Worm (Caenorhabditis elegans) whole organism, young adult: ENCODE data around the gene abcf-3.

Experiments
- B0336.3 ChIP-seq: fragments of 200-800 bp; sonication (Bioruptor generic); IDR thresholded peaks from 2 replicates; pipeline ENCODE4 v1.3.6; 2022; ENCODE audit warnings: missing genetic modification characterization, missing compliant biosample characterization
- F23B12.7 ChIP-seq: sonication (generic microtip); optimal IDR thresholded peaks from 2 replicates; lab custom pipeline; 2017; ENCODE audit warnings: missing genetic modification characterization, mild to moderate bottlenecking, missing compliant biosample characterization, antibody characterized with exemption, moderate library complexity; ENCODE audit not compliant: insufficient read depth
- F33H1.4 ChIP-seq: fragments of 200-800 bp; sonication (Bioruptor generic); IDR thresholded peaks from 2 replicates; pipeline ENCODE4 v1.3.6; 2022; ENCODE audit warnings: missing genetic modification reagents, missing genetic modification characterization, missing compliant biosample characterization
- K11D2.4 ChIP-seq: fragments of 200-800 bp; sonication (Bioruptor generic); IDR thresholded peaks from 2 replicates; pipeline ENCODE4 v1.3.6; 2022; ENCODE audit warnings: missing genetic modification reagents, missing genetic modification characterization, missing compliant biosample characterization
- T26A5.8 ChIP-seq: sonication (generic microtip); optimal IDR thresholded peaks from 2 replicates; lab custom pipeline; 2016; ENCODE audit warnings: missing genetic modification characterization, missing compliant biosample characterization
- Y67H2A.10 ChIP-seq: fragments of 200-800 bp; sonication (Bioruptor generic); conservative IDR thresholded peaks from 2 replicates; pipeline ENCODE4 v1.3.6; 2022; ENCODE audit warnings: missing genetic modification reagents, missing genetic modification characterization, missing compliant biosample characterization
- Y79H2A.3 ChIP-seq: fragments of 200-800 bp; sonication (Bioruptor generic); conservative IDR thresholded peaks from 2 replicates; pipeline ENCODE4 v1.3.6; 2022; ENCODE audit warnings: missing genetic modification reagents, missing genetic modification characterization, missing compliant biosample characterization
- athp-1 ChIP-seq: sonication (generic microtip); optimal IDR thresholded peaks from 2 replicates; lab custom pipeline; 2017; ENCODE audit warnings: mild to moderate bottlenecking, missing genetic modification characterization, missing compliant biosample characterization
- attf-3 ChIP-seq: fragments of 200-800 bp; sonication (Bioruptor generic); conservative IDR thresholded peaks from 2 replicates; pipeline ENCODE4 v1.3.6; 2022; ENCODE audit warnings: missing genetic modification reagents, missing genetic modification characterization, missing compliant biosample characterization
- attf-5 ChIP-seq: fragments of 200-800 bp; sonication (Bioruptor generic); optimal IDR thresholded peaks from 2 replicates; lab custom pipeline; 2018; ENCODE audit warnings: mild to moderate bottlenecking, missing genetic modification characterization, missing compliant biosample characterization
- attf-6 ChIP-seq: fragments of 200-800 bp; sonication (Bioruptor generic); IDR thresholded peaks from 2 replicates; pipeline ENCODE4 v1.3.6; 2022; ENCODE audit warnings: missing genetic modification reagents, missing genetic modification characterization, missing compliant biosample characterization
- bed-2 ChIP-seq: fragments of 200-800 bp; sonication (Bioruptor generic); IDR thresholded peaks from 2 replicates; pipeline ENCODE4 v1.3.6; 2022; ENCODE audit warnings: missing genetic modification reagents, missing genetic modification characterization, missing compliant biosample characterization
- cebp-1 ChIP-seq, 2 experiments: fragments of 200-800 bp in 1 of 2; sonication (Bioruptor generic) in 1 of 2; sonication (generic microtip) in 1 of 2; IDR thresholded peaks in 1 of 2; optimal IDR thresholded peaks in 1 of 2; 2 replicates each; pipeline versions ENCODE4 v1.3.6 to Lab custom; 2017 to 2022; ENCODE audit warnings: missing compliant biosample characterization in 2 of 2, missing genetic modification characterization in 2 of 2, mild to moderate bottlenecking in 1 of 2, missing genetic modification reagents in 1 of 2, moderate library complexity in 1 of 2
- cebp-2 ChIP-seq: fragments of 200-800 bp; sonication (Bioruptor generic); IDR thresholded peaks from 2 replicates; pipeline ENCODE4 v1.3.6; 2022; ENCODE audit warnings: missing genetic modification characterization, missing compliant biosample characterization
- ceh-58 ChIP-seq: fragments of 200-800 bp; sonication (Bioruptor generic); IDR thresholded peaks from 2 replicates; pipeline ENCODE4 v1.3.6; 2022; ENCODE audit warnings: missing genetic modification characterization, missing compliant biosample characterization
- ceh-79 ChIP-seq: sonication (generic microtip); optimal IDR thresholded peaks from 2 replicates; lab custom pipeline; 2017; ENCODE audit warnings: mild to moderate bottlenecking, missing genetic modification characterization, missing compliant biosample characterization
- die-1 ChIP-seq: sonication (generic microtip); optimal IDR thresholded peaks from 2 replicates; lab custom pipeline; 2016; ENCODE audit warnings: missing genotype, mild to moderate bottlenecking, missing genetic modification characterization, missing compliant biosample characterization
- dox-1 ChIP-seq: fragments of 200-800 bp; sonication (Bioruptor generic); IDR thresholded peaks from 2 replicates; pipeline ENCODE4 v1.3.6; 2022; ENCODE audit warnings: missing genetic modification reagents, missing genetic modification characterization, missing compliant biosample characterization
- dpff-1 ChIP-seq: sonication (generic microtip); optimal IDR thresholded peaks from 2 replicates; lab custom pipeline; 2017; ENCODE audit warnings: mild to moderate bottlenecking, missing genetic modification characterization, missing compliant biosample characterization
- efl-1 ChIP-seq: fragments of 150-350 bp; optimal IDR thresholded peaks from 2 replicates; lab custom pipeline; 2014; ENCODE audit warnings: missing biosample characterization, missing genetic modification reagents, missing genetic modification characterization
- egl-44 ChIP-seq: fragments of 200-800 bp; sonication (Bioruptor generic); IDR thresholded peaks from 2 replicates; pipeline ENCODE4 v1.3.6; 2022; ENCODE audit warnings: missing genetic modification reagents, missing genetic modification characterization, missing compliant biosample characterization
- him-1 ChIP-seq: sonication (generic microtip); optimal IDR thresholded peaks from 2 replicates; lab custom pipeline; 2016; ENCODE audit warnings: missing genotype, missing genetic modification reagents, missing genetic modification characterization, missing compliant biosample characterization
- hlh-26 ChIP-seq: fragments of 200-800 bp; sonication (Bioruptor generic); conservative IDR thresholded peaks from 2 replicates; pipeline ENCODE4 v1.3.6; 2022; ENCODE audit warnings: missing genetic modification reagents, missing genetic modification characterization, missing compliant biosample characterization
- hmg-1.2 ChIP-seq: fragments of 200-800 bp; sonication (Bioruptor generic); IDR thresholded peaks from 2 replicates; pipeline ENCODE4 v1.3.6; 2022; ENCODE audit warnings: missing genetic modification reagents, missing genetic modification characterization, missing compliant biosample characterization
- hrde-1 ChIP-seq: sonication (generic microtip); optimal IDR thresholded peaks from 2 replicates; lab custom pipeline; 2016; ENCODE audit warnings: missing genetic modification characterization, mild to moderate bottlenecking, missing compliant biosample characterization, moderate library complexity, missing genotype, missing genetic modification reagents, borderline replicate concordance
- lin-35 ChIP-seq, 3 experiments: fragments of 150-350 bp in 2 of 3; sonication (generic microtip) in 1 of 3; optimal IDR thresholded peaks; 2 replicates each; lab custom pipeline; 2014 to 2018; ENCODE audit warnings: missing biosample characterization in 3 of 3, missing genetic modification characterization in 3 of 3, missing genetic modification reagents in 3 of 3
- lin-54 ChIP-seq: fragments of 200-800 bp; sonication (Bioruptor generic); optimal IDR thresholded peaks from 2 replicates; lab custom pipeline; 2018; ENCODE audit warnings: mild to moderate bottlenecking, missing genetic modification characterization, missing compliant biosample characterization
- lsl-1 ChIP-seq: fragments of 200-800 bp; sonication (Bioruptor generic); optimal IDR thresholded peaks from 2 replicates; lab custom pipeline; 2018; ENCODE audit warnings: mild to moderate bottlenecking, missing genetic modification characterization, moderate library complexity, missing compliant biosample characterization
- madf-6 ChIP-seq: fragments of 200-800 bp; sonication (Bioruptor generic); IDR thresholded peaks from 2 replicates; pipeline ENCODE4 v1.3.6; 2022; ENCODE audit warnings: missing genetic modification reagents, missing genetic modification characterization, missing compliant biosample characterization
- mxl-1 ChIP-seq: sonication (generic microtip); optimal IDR thresholded peaks from 2 replicates; lab custom pipeline; 2016; ENCODE audit warnings: missing genetic modification characterization, missing compliant biosample characterization
- nhr-179 ChIP-seq: sonication (generic microtip); optimal IDR thresholded peaks from 2 replicates; lab custom pipeline; 2016; ENCODE audit warnings: mild to moderate bottlenecking, missing genetic modification characterization, missing compliant biosample characterization
- nhr-80 ChIP-seq: sonication (generic microtip); optimal IDR thresholded peaks from 2 replicates; lab custom pipeline; 2016; ENCODE audit warnings: missing genetic modification characterization, missing compliant biosample characterization
- rcor-1 ChIP-seq: fragments of 200-800 bp; sonication (Bioruptor generic); IDR thresholded peaks from 2 replicates; pipeline ENCODE4 v1.3.6; 2022; ENCODE audit warnings: missing genetic modification reagents, missing genetic modification characterization, missing compliant biosample characterization
- rec-8 ChIP-seq, 2 experiments: sonication (generic microtip); optimal IDR thresholded peaks; 2 replicates each; lab custom pipeline; 2016; ENCODE audit warnings: mild to moderate bottlenecking in 2 of 2, missing genetic modification characterization in 2 of 2, missing genetic modification reagents in 2 of 2, missing genotype in 2 of 2, missing biosample characterization in 1 of 2, missing compliant biosample characterization in 1 of 2, moderate library complexity in 1 of 2
- rpc-1 ChIP-seq, 2 experiments: fragments of 150-350 bp in 1 of 2; sonication (generic microtip) in 1 of 2; optimal IDR thresholded peaks; 2 replicates each; lab custom pipeline; 2014 to 2018; ENCODE audit warnings: missing biosample characterization in 1 of 2, missing genetic modification characterization in 1 of 2, missing genetic modification reagents in 1 of 2, missing genotype in 1 of 2
- snpc-3.4 ChIP-seq: sonication (generic microtip); optimal IDR thresholded peaks from 2 replicates; lab custom pipeline; 2017; ENCODE audit warnings: missing genetic modification characterization, mild to moderate bottlenecking, missing compliant biosample characterization, antibody characterized with exemption, moderate library complexity, missing genotype, missing genetic modification reagents
- snpc-4 ChIP-seq, 5 experiments: fragments of 150-350 bp in 1 of 5; sonication (generic microtip) in 4 of 5; optimal IDR thresholded peaks; 2 replicates each; lab custom pipeline; 2014 to 2018; ENCODE audit warnings: missing genetic modification characterization in 5 of 5, missing biosample characterization in 3 of 5, antibody characterized with exemption in 2 of 5, mild to moderate bottlenecking in 2 of 5, missing compliant biosample characterization in 2 of 5, missing genotype in 2 of 5, moderate library complexity in 2 of 5, missing genetic modification reagents in 1 of 5
- sptf-2 ChIP-seq: fragments of 200-800 bp; sonication (Bioruptor generic); optimal IDR thresholded peaks from 2 replicates; lab custom pipeline; 2018; ENCODE audit warnings: mild to moderate bottlenecking, missing genetic modification characterization, missing compliant biosample characterization
- unc-62 ChIP-seq: fragments of 150-350 bp; optimal IDR thresholded peaks from 2 replicates; lab custom pipeline; 2014; ENCODE audit warnings: missing biosample characterization, missing genetic modification reagents, missing genetic modification characterization
- xnd-1 ChIP-seq: sonication (generic microtip); optimal IDR thresholded peaks from 2 replicates; lab custom pipeline; 2016; ENCODE audit warnings: missing genotype, missing genetic modification reagents, missing genetic modification characterization, missing compliant biosample characterization
- zim-3 ChIP-seq: sonication (generic microtip); optimal IDR thresholded peaks from 2 replicates; lab custom pipeline; 2017; ENCODE audit warnings: mild to moderate bottlenecking, missing genetic modification characterization, moderate library complexity, missing compliant biosample characterization
- ztf-28 ChIP-seq: fragments of 200-800 bp; sonication (Bioruptor generic); IDR thresholded peaks from 2 replicates; pipeline ENCODE4 v1.3.6; 2022; ENCODE audit warnings: missing genetic modification reagents, missing genetic modification characterization, missing compliant biosample characterization
- ztf-6 ChIP-seq: fragments of 200-800 bp; sonication (Bioruptor generic); IDR thresholded peaks from 2 replicates; pipeline ENCODE4 v1.3.6; 2022; ENCODE audit warnings: missing genetic modification reagents, missing genetic modification characterization, missing compliant biosample characterization

The abcf-3 gene

ce11 chrIII:6202440-6202839 lies 29.2 kb downstream of the abcf-3 start (continued):
- no peak for TF ChIP-seq snpc-4 (GFP tag; optimal IDR thresholded peaks at IDR 0.05; lab: Kevin White, UChicago)
- TF ChIP-seq snpc-4 (tag; optimal IDR thresholded peaks at IDR 0.05; lab: Kevin White, UChicago): peak in 2 of 4 experiments; percentile 4 to 32
- TF ChIP-seq rpc-1 (optimal IDR thresholded peaks at IDR 0.05; lab: Kevin White, UChicago): no peak
- TF ChIP-seq rpc-1 (tag; optimal IDR thresholded peaks at IDR 0.05; lab: Kevin White, UChicago): no peak
- TF ChIP-seq hmg-1.2: peak; percentile 34
- TF ChIP-seq athp-1 (tag; lab: Kevin White, UChicago): peak; percentile 40
- peak; percentile 85 for TF ChIP-seq Y79H2A.3 (GFP tag; lab: Robert Waterston, UW)
- peak; percentile 68; the same call in 1 of the 2 replicates for TF ChIP-seq attf-6
- TF ChIP-seq efl-1: peak; percentile 9
- peak; percentile 46 for TF ChIP-seq lin-54 (GFP tag; lab: Kevin White, UChicago)
- peak; percentile 49 for TF ChIP-seq lsl-1
- peak; percentile 50 for TF ChIP-seq madf-6 (GFP tag; lab: Robert Waterston, UW)
- TF ChIP-seq rec-8 (tag; optimal IDR thresholded peaks at IDR 0.05; lab: Kevin White, UChicago): no peak
- no peak for TF ChIP-seq bed-2 (GFP tag; lab: Robert Waterston, UW)
- no peak for TF ChIP-seq unc-62 (GFP tag; lab: Kevin White, UChicago)
- TF ChIP-seq ztf-28 (GFP tag; lab: Robert Waterston, UW): no peak
- 0 out of 2 replicates have a peak, but pooled peaks have one; percentile 29 for TF ChIP-seq ceh-58 (GFP tag; lab: Robert Waterston, UW)
- TF ChIP-seq attf-3 (GFP tag; lab: Robert Waterston, UW): 0 out of 2 replicates have a peak, but pooled peaks have one; percentile 7
- TF ChIP-seq rcor-1: no peak
- no peak for TF ChIP-seq cebp-1 (GFP tag; IDR thresholded peaks at IDR 0.05; lab: Robert Waterston, UW)
- peak; percentile 8 for TF ChIP-seq cebp-1 (tag; optimal IDR thresholded peaks at IDR 0.05; lab: Kevin White, UChicago)
- TF ChIP-seq B0336.3 (GFP tag; lab: Robert Waterston, UW): peak; percentile 73

ce11 chrIII:6206161-6206853 lies 33.1 kb downstream of the abcf-3 start, which contains the start of the genes sna-3 and rps-3:
sna-3 (minus strand) TSS chrIII:6206211.
rps-3 (plus strand) TSS chrIII:6206803.
- TF ChIP-seq ztf-6 (no peak), hlh-26 (GFP tag; lab: Robert Waterston, UW) (no peak), ceh-79 (no peak), snpc-3.4 (tag; lab: Kevin White, UChicago) (peak; percentile 64), lin-35 (GFP tag; optimal IDR thresholded peaks at IDR 0.05; lab: Kevin White, UChicago) (peak in 1 of 3 experiments; percentile 58), egl-44 (GFP tag; lab: Robert Waterston, UW) (no peak), mxl-1 (tag; lab: Kevin White, UChicago) (no peak), cebp-2 (GFP tag; lab: Robert Waterston, UW) (no peak), Y67H2A.10 (GFP tag; lab: Robert Waterston, UW) (no peak), attf-5 (GFP tag; lab: Kevin White, UChicago) (peak; percentile 83), nhr-179 (tag; lab: Kevin White, UChicago) (no peak), hmg-1.2 (peak; percentile 86), die-1 (tag; lab: Kevin White, UChicago) (no peak), efl-1 (peak; percentile 48), sptf-2 (GFP tag; lab: Kevin White, UChicago) (no peak), K11D2.4 (GFP tag; lab: Robert Waterston, UW) (no peak), unc-62 (GFP tag; lab: Kevin White, UChicago) (peak; percentile 14), Y79H2A.3 (GFP tag; lab: Robert Waterston, UW) (no peak), dox-1 (GFP tag; lab: Robert Waterston, UW) (0 out of 2 replicates have a peak, but pooled peaks have one; percentile 18), madf-6 (GFP tag; lab: Robert Waterston, UW) (peak; percentile 58), T26A5.8 (tag; lab: Kevin White, UChicago) (no peak), F33H1.4 (peak; percentile 93), dpff-1 (tag; lab: Kevin White, UChicago) (no peak), him-1 (tag; lab: Kevin White, UChicago) (no peak), F23B12.7 (tag; lab: Kevin White, UChicago) (peak; percentile 96), cebp-1 (GFP tag; IDR thresholded peaks at IDR 0.05; lab: Robert Waterston, UW) (0 out of 2 replicates have a peak, but pooled peaks have one; percentile 13), cebp-1 (tag; optimal IDR thresholded peaks at IDR 0.05; lab: Kevin White, UChicago) (peak; percentile 62), hrde-1 (tag; lab: Kevin White, UChicago) (no peak), attf-3 (GFP tag; lab: Robert Waterston, UW) (peak; percentile 61), zim-3 (tag; lab: Kevin White, UChicago) (no peak), nhr-80 (tag; lab: Kevin White, UChicago) (peak; percentile 54), xnd-1 (no peak)
